Worm (Caenorhabditis elegans): ENCODE results near the gene ZK899.2.

ZK899.2 gene

ce11 chrX:9403622-9404255, 48.1 kb downstream of the ZK899.2 start:
- TF ChIP-seq madf-5 (GFP tag; IDR thresholded peaks at IDR 0.05) (no peak), hlh-11 (tag; optimal IDR thresholded peaks at IDR 0.05) (peak; percentile 2), mes-2 (tag; optimal IDR thresholded peaks at IDR 0.05; ENCODE audit: poor library complexity, severe bottlenecking) (no peak), hlh-30 (tag; optimal IDR thresholded peaks at IDR 0.05; ENCODE audit: insufficient read depth) (peak; percentile 20), php-3 (GFP tag; IDR thresholded peaks at IDR 0.05) (no peak), mep-1 (tag; optimal IDR thresholded peaks at IDR 0.05) (peak; percentile 30), nhr-25 (tag; optimal IDR thresholded peaks at IDR 0.05; ENCODE audit: borderline replicate concordance, insufficient read depth) (peak; percentile 88), nhr-28 (tag; optimal IDR thresholded peaks at IDR 0.05) (peak; percentile 63), dve-1 (tag; optimal IDR thresholded peaks at IDR 0.05; ENCODE audit: insufficient read depth) (no peak), unc-62 (GFP tag; optimal IDR thresholded peaks at IDR 0.05 in 1 of 2) (peak in 1 of 2 experiments; percentile 80), unc-62 (tag; optimal IDR thresholded peaks at IDR 0.05) (no peak), aha-1 (tag) (peak; percentile 79)

- no peak for TF ChIP-seq zfp-2 (tag; optimal IDR thresholded peaks at IDR 0.05)
These were observed 49.3 kb downstream of the ZK899.2 start for ce11 chrX:9402464-9402863.

- TF ChIP-seq tag-97 (GFP tag; IDR thresholded peaks at IDR 0.05) (no peak), nhr-28 (tag; optimal IDR thresholded peaks at IDR 0.05) (peak; percentile 7), Y48G9A.11 (GFP tag; IDR thresholded peaks at IDR 0.05) (no peak), nhr-25 (tag; optimal IDR thresholded peaks at IDR 0.05; ENCODE audit: borderline replicate concordance, insufficient read depth) (peak; percentile 66), mxl-3 (GFP tag; optimal IDR thresholded peaks at IDR 0.05) (peak; percentile 18), hlh-30 (tag; optimal IDR thresholded peaks at IDR 0.05; ENCODE audit: insufficient read depth) (peak; percentile 32), mdl-1 (tag; optimal IDR thresholded peaks at IDR 0.05) (peak in 1 of 2 experiments; percentile 55)
These were observed 49.8 kb downstream of the ZK899.2 start for ce11 chrX:9401963-9402362.

Data from whole organism, L4 larva.